Worm (Caenorhabditis elegans) whole organism, L4 larva: ENCODE measurements around the gene K09C4.5.

Experiments used
- D1046.2 ChIP-seq: fragments of 200-800 bp; sonication (Bioruptor generic); IDR thresholded peaks from 2 replicates; pipeline ENCODE4 v1.3.6; 2022; ENCODE audit warnings: missing genetic modification characterization, missing compliant biosample characterization
- F10B5.3 ChIP-seq: sonication (generic microtip); optimal IDR thresholded peaks from 2 replicates; lab custom pipeline; 2016; ENCODE audit warnings: mild to moderate bottlenecking, missing genetic modification characterization, missing compliant biosample characterization
- F37D6.2 ChIP-seq: sonication (generic microtip); optimal IDR thresholded peaks from 2 replicates; lab custom pipeline; 2016; ENCODE audit warnings: mild to moderate bottlenecking, missing genetic modification characterization, missing compliant biosample characterization
- F44E2.7 ChIP-seq: fragments of 200-800 bp; sonication (Bioruptor generic); IDR thresholded peaks from 2 replicates; pipeline ENCODE4 v2.1.2; 2022; ENCODE audit warnings: missing genetic modification characterization, missing compliant biosample characterization
- T20F7.1 ChIP-seq: fragments of 200-800 bp; sonication (Bioruptor generic); optimal IDR thresholded peaks from 2 replicates; lab custom pipeline; 2018; ENCODE audit warnings: mild to moderate bottlenecking, missing genetic modification characterization, missing compliant biosample characterization
- T26A8.4 ChIP-seq: fragments of 200-800 bp; sonication (Bioruptor generic); IDR thresholded peaks from 2 replicates; pipeline ENCODE4 v1.3.6; 2022; ENCODE audit warnings: missing genetic modification characterization, missing compliant biosample characterization
- Y105C5A.15 ChIP-seq: fragments of 200-800 bp; sonication (Bioruptor generic); IDR thresholded peaks from 2 replicates; pipeline ENCODE4 v1.3.6; 2022; ENCODE audit warnings: missing genetic modification characterization, missing compliant biosample characterization
- Y48G9A.11 ChIP-seq: fragments of 200-800 bp; sonication (Bioruptor generic); IDR thresholded peaks from 2 replicates; pipeline ENCODE4 v1.3.6; 2022; ENCODE audit warnings: missing genetic modification reagents, missing genetic modification characterization, missing compliant biosample characterization
- Y75B8A.6 ChIP-seq: fragments of 200-800 bp; sonication (Bioruptor generic); IDR thresholded peaks from 2 replicates; pipeline ENCODE4 v1.3.6; 2022; ENCODE audit warnings: missing genetic modification reagents, missing genetic modification characterization, missing compliant biosample characterization
- aha-1 ChIP-seq: fragments of 150-350 bp; peaks from one replicate; lab custom pipeline; 2014; ENCODE audit warnings: missing biosample characterization, missing genetic modification characterization
- ceh-32 ChIP-seq: sonication (generic microtip); optimal IDR thresholded peaks from 2 replicates; lab custom pipeline; 2016; ENCODE audit warnings: mild to moderate bottlenecking, missing genetic modification characterization, missing compliant biosample characterization; ENCODE audit not compliant: poor library complexity
- cey-2 ChIP-seq: sonication (generic microtip); optimal IDR thresholded peaks from 3 replicates; lab custom pipeline; 2017; ENCODE audit warnings: missing genetic modification characterization, mild to moderate bottlenecking, missing compliant biosample characterization, antibody characterized with exemption, borderline replicate concordance; ENCODE audit not compliant: insufficient read depth
- daf-12 ChIP-seq: fragments of 150-350 bp; optimal IDR thresholded peaks from 2 replicates; lab custom pipeline; 2014; ENCODE audit warnings: missing biosample characterization, missing genetic modification reagents, missing genetic modification characterization
- daf-16 ChIP-seq, 3 experiments: sonication (generic microtip); optimal IDR thresholded peaks; 2 replicates each; lab custom pipeline; 2016 to 2017; ENCODE audit warnings: missing genetic modification characterization in 3 of 3, missing genetic modification reagents in 3 of 3, mild to moderate bottlenecking in 2 of 3, missing compliant biosample characterization in 2 of 3, missing biosample characterization in 1 of 3, moderate library complexity in 1 of 3
- daf-19 ChIP-seq: fragments of 200-800 bp; sonication (Bioruptor generic); conservative IDR thresholded peaks from 2 replicates; pipeline ENCODE4 v1.3.6; 2022; ENCODE audit warnings: missing genetic modification characterization, missing compliant biosample characterization
- dmd-6 ChIP-seq: fragments of 200-800 bp; sonication (Bioruptor generic); IDR thresholded peaks from 2 replicates; pipeline ENCODE4 v1.3.6; 2022; ENCODE audit warnings: missing genetic modification reagents, missing genetic modification characterization, missing compliant biosample characterization
- dve-1 ChIP-seq: sonication (generic microtip); optimal IDR thresholded peaks from 2 replicates; lab custom pipeline; 2017; ENCODE audit warnings: antibody characterized with exemption, mild to moderate bottlenecking, missing genetic modification characterization, missing compliant biosample characterization; ENCODE audit not compliant: insufficient read depth
- egl-43 ChIP-seq: fragments of 200-800 bp; sonication (Bioruptor generic); IDR thresholded peaks from 2 replicates; pipeline ENCODE4 v1.3.6; 2022; ENCODE audit warnings: missing genetic modification reagents, missing genetic modification characterization, missing compliant biosample characterization
- hif-1 ChIP-seq, 2 experiments: sonication (generic microtip); optimal IDR thresholded peaks; 2 replicates each; lab custom pipeline; 2016 to 2017; ENCODE audit warnings: missing compliant biosample characterization in 2 of 2, missing genetic modification characterization in 2 of 2, missing genetic modification reagents in 2 of 2, missing genotype in 2 of 2, mild to moderate bottlenecking in 1 of 2
- hlh-11 ChIP-seq: fragments of 200-800 bp; sonication (Bioruptor generic); optimal IDR thresholded peaks from 2 replicates; lab custom pipeline; 2018; ENCODE audit warnings: mild to moderate bottlenecking, missing genetic modification characterization, missing compliant biosample characterization
- lin-1 ChIP-seq: fragments of 200-800 bp; sonication (Bioruptor generic); IDR thresholded peaks from 2 replicates; pipeline ENCODE4 v1.3.6; 2022; ENCODE audit warnings: missing genetic modification reagents, missing genetic modification characterization, missing compliant biosample characterization
- lin-15B ChIP-seq: fragments of 150-350 bp; sonication (generic microtip); optimal IDR thresholded peaks from 3 replicates; lab custom pipeline; 2014; ENCODE audit warnings: missing biosample characterization, missing genetic modification characterization
- lin-39 ChIP-seq: fragments of 150-350 bp; optimal IDR thresholded peaks from 2 replicates; lab custom pipeline; 2014; ENCODE audit warnings: missing biosample characterization, missing genetic modification reagents, missing genetic modification characterization
- lir-3 ChIP-seq: sonication (generic microtip); optimal IDR thresholded peaks from 2 replicates; lab custom pipeline; 2016; ENCODE audit warnings: mild to moderate bottlenecking, missing genetic modification characterization, missing compliant biosample characterization
- madf-5 ChIP-seq, 2 experiments: fragments of 200-800 bp; sonication (Bioruptor generic); IDR thresholded peaks; 2 replicates each; pipeline ENCODE4 v1.3.6; 2022; ENCODE audit warnings: missing compliant biosample characterization in 2 of 2, missing genetic modification characterization in 2 of 2
- mdl-1 ChIP-seq, 2 experiments: fragments of 150-350 bp in 1 of 2; sonication (generic microtip) in 1 of 2; optimal IDR thresholded peaks; 2 replicates each; lab custom pipeline; 2014 to 2017; ENCODE audit warnings: missing biosample characterization in 2 of 2, missing genetic modification characterization in 2 of 2
- mxl-3 ChIP-seq: fragments of 200-800 bp; sonication (Bioruptor generic); optimal IDR thresholded peaks from 2 replicates; lab custom pipeline; 2018; ENCODE audit warnings: mild to moderate bottlenecking, missing genetic modification characterization, missing compliant biosample characterization
- nhr-10 ChIP-seq: fragments of 150-350 bp; optimal IDR thresholded peaks from 2 replicates; lab custom pipeline; 2014; ENCODE audit warnings: missing biosample characterization, missing genetic modification characterization
- nhr-111 ChIP-seq: fragments of 200-800 bp; sonication (Bioruptor generic); optimal IDR thresholded peaks from 2 replicates; lab custom pipeline; 2018; ENCODE audit warnings: mild to moderate bottlenecking, missing genetic modification characterization, missing compliant biosample characterization
- nhr-28 ChIP-seq: fragments of 150-350 bp; optimal IDR thresholded peaks from 2 replicates; lab custom pipeline; 2014; ENCODE audit warnings: missing biosample characterization, missing genetic modification characterization
- nhr-41 ChIP-seq: fragments of 200-800 bp; sonication (Bioruptor generic); IDR thresholded peaks from 2 replicates; pipeline ENCODE4 v1.3.6; 2022; ENCODE audit warnings: missing genetic modification reagents, missing genetic modification characterization, missing compliant biosample characterization
- nhr-76 ChIP-seq: fragments of 150-350 bp; optimal IDR thresholded peaks from 2 replicates; lab custom pipeline; 2014; ENCODE audit warnings: missing biosample characterization, missing genetic modification characterization
- nhr-77 ChIP-seq: fragments of 150-350 bp; optimal IDR thresholded peaks from 2 replicates; lab custom pipeline; 2014; ENCODE audit warnings: missing biosample characterization, missing genetic modification characterization
- php-3 ChIP-seq: fragments of 200-800 bp; sonication (Bioruptor generic); IDR thresholded peaks from 2 replicates; pipeline ENCODE4 v1.3.6; 2022; ENCODE audit warnings: missing genetic modification reagents, missing genetic modification characterization, missing compliant biosample characterization
- pqm-1 ChIP-seq: sonication (generic microtip); optimal IDR thresholded peaks from 2 replicates; lab custom pipeline; 2017; ENCODE audit warnings: missing biosample characterization, missing genetic modification characterization
- sdz-12 ChIP-seq: fragments of 200-800 bp; sonication (Bioruptor generic); optimal IDR thresholded peaks from 2 replicates; lab custom pipeline; 2018; ENCODE audit warnings: mild to moderate bottlenecking, missing genetic modification characterization, missing compliant biosample characterization
- set-16 ChIP-seq: fragments of 200-800 bp; sonication (Bioruptor generic); IDR thresholded peaks from 2 replicates; pipeline ENCODE4 v1.3.6; 2022; ENCODE audit warnings: missing genetic modification reagents, missing genetic modification characterization, missing compliant biosample characterization
- tra-1 ChIP-seq: fragments of 200-800 bp; sonication (Bioruptor generic); IDR thresholded peaks from 2 replicates; pipeline ENCODE4 v1.3.6; 2022; ENCODE audit warnings: missing genetic modification reagents, missing genetic modification characterization, missing compliant biosample characterization
- unc-39 ChIP-seq: sonication (generic microtip); optimal IDR thresholded peaks from 2 replicates; lab custom pipeline; 2017; ENCODE audit warnings: missing biosample characterization, missing genetic modification characterization
- unc-62 ChIP-seq, 3 experiments: fragments of 150-350 bp in 1 of 3; sonication (generic microtip); optimal IDR thresholded peaks in 2 of 3; peaks in 1 of 3; 1 replicate in 1 of 3; 2 replicates in 2 of 3; lab custom pipeline; 2014 to 2017; ENCODE audit warnings: missing biosample characterization in 3 of 3, missing genetic modification characterization in 3 of 3, missing genetic modification reagents in 3 of 3, missing genotype in 1 of 3
- zfp-2 ChIP-seq: sonication (generic microtip); optimal IDR thresholded peaks from 2 replicates; lab custom pipeline; 2016; ENCODE audit warnings: mild to moderate bottlenecking, missing genetic modification characterization, missing compliant biosample characterization
- zfp-3 ChIP-seq: fragments of 200-800 bp; sonication (Bioruptor generic); conservative IDR thresholded peaks from 2 replicates; pipeline ENCODE4 v1.3.6; 2022; ENCODE audit warnings: missing genetic modification reagents, missing genetic modification characterization, missing compliant biosample characterization
- zip-11 ChIP-seq: fragments of 200-800 bp; sonication (Bioruptor generic); IDR thresholded peaks from 2 replicates; pipeline ENCODE4 v1.3.6; 2022; ENCODE audit warnings: missing genetic modification characterization, missing compliant biosample characterization

K09C4.5 gene

ce11 chrX:3284967-3285366 lies 2.5 kb downstream of the K09C4.5 start:
- TF ChIP-seq mxl-3 (GFP tag; lab: Kevin White, UChicago) (no peak), zfp-2 (tag; lab: Kevin White, UChicago) (no peak), F44E2.7 (GFP tag; lab: Robert Waterston, UW) (no peak), dve-1 (peak; percentile 19), nhr-41 (no peak), dmd-6 (peak; percentile 18; the same call in 1 of the 2 replicates), mdl-1 (tag; optimal IDR thresholded peaks at IDR 0.05; lab: Kevin White, UChicago) (no peak), daf-16 (GFP tag; optimal IDR thresholded peaks at IDR 0.05; lab: Kevin White, UChicago) (no peak), daf-16 (tag; optimal IDR thresholded peaks at IDR 0.05; lab: Kevin White, UChicago) (peak; percentile 95), tra-1 (GFP tag; lab: Robert Waterston, UW) (no peak), nhr-10 (tag; lab: Kevin White, UChicago) (no peak), php-3 (peak; percentile 54; the same call in 1 of the 2 replicates), F10B5.3 (tag; lab: Kevin White, UChicago) (no peak), Y48G9A.11 (no peak), cey-2 (no peak), T20F7.1 (GFP tag; lab: Kevin White, UChicago) (no peak), unc-39 (tag; lab: Kevin White, UChicago) (no peak), hlh-11 (tag; lab: Kevin White, UChicago) (no peak), F37D6.2 (tag; lab: Kevin White, UChicago) (no peak), T26A8.4 (GFP tag; lab: Robert Waterston, UW) (no peak)

ce11 chrX:3285448-3285847 lies 3.0 kb downstream of the K09C4.5 start:
- TF ChIP-seq lir-3 (tag; lab: Kevin White, UChicago) (no peak), daf-12 (tag; lab: Kevin White, UChicago) (no peak), nhr-111 (GFP tag; lab: Kevin White, UChicago) (no peak), T26A8.4 (GFP tag; lab: Robert Waterston, UW) (no peak), pqm-1 (peak; percentile 72), dmd-6 (peak; percentile 69), mdl-1 (tag; optimal IDR thresholded peaks at IDR 0.05; lab: Kevin White, UChicago) (peak in 1 of 2 experiments; percentile 43), hlh-11 (tag; lab: Kevin White, UChicago) (peak; percentile 58), nhr-77 (tag; lab: Kevin White, UChicago) (peak; percentile 20), nhr-28 (peak; percentile 85), aha-1 (tag; lab: Kevin White, UChicago) (peak; percentile 67), daf-16 (GFP tag; optimal IDR thresholded peaks at IDR 0.05; lab: Kevin White, UChicago) (no peak), daf-16 (tag; optimal IDR thresholded peaks at IDR 0.05; lab: Kevin White, UChicago) (peak; percentile 53), dve-1 (peak; percentile 55)

ce11 chrX:3289183-3289582 lies 6.8 kb downstream of the K09C4.5 start, which contains the start of gene K09C4.4:
Gene K09C4.4, plus strand, starts transcription at chrX:3289483.
- no peak for TF ChIP-seq lin-39 (tag; lab: Kevin White, UChicago)
- no peak for TF ChIP-seq zfp-3 (GFP tag; lab: Robert Waterston, UW)
- TF ChIP-seq unc-62 (GFP tag; optimal IDR thresholded peaks at IDR 0.05 in 1 of 2; lab: Kevin White, UChicago), result peak in 1 of 2 experiments; percentile 18
- TF ChIP-seq unc-62 (tag; optimal IDR thresholded peaks at IDR 0.05; lab: Kevin White, UChicago), result no peak

ce11 chrX:3290147-3290546 lies 7.7 kb downstream of the K09C4.5 start:
- TF ChIP-seq sdz-12 (no peak), lin-15B (tag; lab: Kevin White, UChicago) (no peak), Y48G9A.11 (no peak), egl-43 (GFP tag; lab: Robert Waterston, UW) (no peak), Y105C5A.15 (no peak), zip-11 (GFP tag; lab: Robert Waterston, UW) (no peak), F44E2.7 (GFP tag; lab: Robert Waterston, UW) (no peak), hif-1 (tag; optimal IDR thresholded peaks at IDR 0.05; lab: Kevin White, UChicago) (no peak), daf-19 (GFP tag; lab: Robert Waterston, UW) (no peak), Y75B8A.6 (GFP tag; lab: Robert Waterston, UW) (0 out of 2 replicates have a peak, but pooled peaks have one; percentile 30), set-16 (GFP tag; lab: Robert Waterston, UW) (no peak), pqm-1 (peak; percentile 90), mdl-1 (tag; optimal IDR thresholded peaks at IDR 0.05; lab: Kevin White, UChicago) (peak in 1 of 2 experiments; percentile 69), madf-5 (GFP tag; IDR thresholded peaks at IDR 0.05; lab: Robert Waterston, UW) (no peak), lin-1 (GFP tag; lab: Robert Waterston, UW) (peak; percentile 89), D1046.2 (no peak), ceh-32 (tag; lab: Kevin White, UChicago) (no peak), hlh-11 (tag; lab: Kevin White, UChicago) (peak; percentile 95), nhr-76 (tag; lab: Kevin White, UChicago) (no peak), zfp-2 (tag; lab: Kevin White, UChicago) (no peak), daf-16 (GFP tag; optimal IDR thresholded peaks at IDR 0.05; lab: Kevin White, UChicago) (peak in 1 of 2 experiments; percentile 53), daf-16 (tag; optimal IDR thresholded peaks at IDR 0.05; lab: Kevin White, UChicago) (peak; percentile 82)
